Fruit fly (Drosophila melanogaster) whole organism, prepupa: ENCODE results near the gene Cdc7.

Source experiments
- CG10631 ChIP-seq: fragments of 200-800 bp; sonication (Bioruptor generic); optimal IDR thresholded peaks from 2 replicates; lab custom pipeline; 2016; ENCODE audit warnings: missing biosample characterization, missing genetic modification characterization
- CG10669 ChIP-seq: fragments of 200-800 bp; sonication (Bioruptor generic); optimal IDR thresholded peaks from 3 replicates; lab custom pipeline; 2018; ENCODE audit warnings: missing biosample characterization, mild to moderate bottlenecking, missing genetic modification characterization, moderate library complexity
- CG11762 ChIP-seq: fragments of 200-800 bp; sonication (Bioruptor generic); optimal IDR thresholded peaks from 3 replicates; lab custom pipeline; 2016; ENCODE audit warnings: missing biosample characterization, missing genetic modification characterization; ENCODE audit not compliant: insufficient read depth
- CG11902 ChIP-seq: fragments of 200-800 bp; sonication (Bioruptor generic); optimal IDR thresholded peaks from 3 replicates; lab custom pipeline; 2016; ENCODE audit warnings: missing biosample characterization, missing genetic modification characterization
- CG1621 ChIP-seq: fragments of 200-800 bp; sonication (Bioruptor generic); optimal IDR thresholded peaks from 3 replicates; lab custom pipeline; 2018; ENCODE audit warnings: missing biosample characterization, mild to moderate bottlenecking, missing genetic modification characterization
- CG3032 ChIP-seq: fragments of 200-800 bp; optimal IDR thresholded peaks from 2 replicates; lab custom pipeline; 2019; ENCODE audit warnings: missing biosample characterization, mild to moderate bottlenecking, missing genetic modification characterization, moderate library complexity
- CG31627 ChIP-seq: fragments of 200-800 bp; sonication (Bioruptor generic); optimal IDR thresholded peaks from 3 replicates; lab custom pipeline; 2016; ENCODE audit warnings: missing biosample characterization, missing genetic modification characterization
- CG32006 ChIP-seq: fragments of 200-800 bp; sonication (Bioruptor generic); optimal IDR thresholded peaks from 3 replicates; lab custom pipeline; 2017; ENCODE audit warnings: missing biosample characterization, mild to moderate bottlenecking, missing genetic modification characterization
- CG6163 ChIP-seq: fragments of 200-800 bp; sonication (Bioruptor generic); IDR thresholded peaks from 3 replicates; pipeline ENCODE4 v1.3.6; 2022; ENCODE audit warnings: missing biosample characterization, missing genetic modification characterization
- CG6792 ChIP-seq: fragments of 200-800 bp; sonication (Bioruptor generic); optimal IDR thresholded peaks from 3 replicates; lab custom pipeline; 2016; ENCODE audit warnings: missing biosample characterization, missing genetic modification characterization
- CG6808 ChIP-seq: fragments of 200-800 bp; sonication (Bioruptor generic); optimal IDR thresholded peaks from 3 replicates; lab custom pipeline; 2017; ENCODE audit warnings: missing biosample characterization, missing genetic modification characterization, mild to moderate bottlenecking, moderate library complexity, missing genetic modification reagents
- CG8119 ChIP-seq: fragments of 200-800 bp; sonication (Bioruptor generic); IDR thresholded peaks from 3 replicates; pipeline ENCODE4 v1.3.6; 2022; ENCODE audit warnings: missing biosample characterization, missing genetic modification characterization
- CG8319 ChIP-seq: fragments of 200-800 bp; sonication (Bioruptor generic); optimal IDR thresholded peaks from 3 replicates; lab custom pipeline; 2016; ENCODE audit warnings: missing biosample characterization, missing genetic modification characterization
- CG8632 ChIP-seq: fragments of 200-800 bp; sonication (Bioruptor generic); optimal IDR thresholded peaks from 3 replicates; lab custom pipeline; 2016; ENCODE audit warnings: missing biosample characterization, missing genetic modification characterization
- CG9139 ChIP-seq: fragments of 200-800 bp; sonication (Bioruptor generic); optimal IDR thresholded peaks from 3 replicates; lab custom pipeline; 2017; ENCODE audit warnings: missing biosample characterization, mild to moderate bottlenecking, missing genetic modification characterization
- Eip75B ChIP-seq: fragments of 200-800 bp; sonication (Bioruptor generic); optimal IDR thresholded peaks from 3 replicates; lab custom pipeline; 2016; ENCODE audit warnings: missing biosample characterization, missing genetic modification characterization
- Eip78C ChIP-seq: fragments of 200-800 bp; sonication (Bioruptor generic); peaks from one replicate; lab custom pipeline; 2016; ENCODE audit warnings: missing biosample characterization, missing genetic modification characterization
- Eip93F ChIP-seq: fragments of 200-800 bp; sonication (Bioruptor generic); optimal IDR thresholded peaks from 2 replicates; lab custom pipeline; 2016; ENCODE audit warnings: missing biosample characterization, mild to moderate bottlenecking, missing genetic modification characterization
- Ets96B ChIP-seq: fragments of 200-800 bp; optimal IDR thresholded peaks from 2 replicates; lab custom pipeline; 2019; ENCODE audit warnings: missing biosample characterization, mild to moderate bottlenecking, missing genetic modification characterization, moderate library complexity
- Gug ChIP-seq: fragments of 200-800 bp; sonication (Bioruptor generic); IDR thresholded peaks from 2 replicates; pipeline ENCODE4 v1.3.6; 2022; ENCODE audit warnings: missing biosample characterization, missing genetic modification characterization
- Hr38 ChIP-seq: sonication (Bioruptor generic); optimal IDR thresholded peaks from 2 replicates; lab custom pipeline; 2016; ENCODE audit warnings: missing biosample characterization, missing genetic modification characterization
- Hr4 ChIP-seq: fragments of 200-800 bp; sonication (Bioruptor generic); optimal IDR thresholded peaks from 3 replicates; lab custom pipeline; 2016; ENCODE audit warnings: missing biosample characterization, missing genetic modification characterization
- Lpt ChIP-seq: fragments of 200-800 bp; sonication (Bioruptor generic); optimal IDR thresholded peaks from 3 replicates; lab custom pipeline; 2016; ENCODE audit warnings: missing biosample characterization, missing genetic modification characterization
- Met ChIP-seq: fragments of 200-800 bp; sonication (Bioruptor generic); optimal IDR thresholded peaks from 3 replicates; lab custom pipeline; 2016; ENCODE audit warnings: missing biosample characterization, missing genetic modification characterization
- OdsH ChIP-seq: fragments of 200-800 bp; sonication (Bioruptor generic); optimal IDR thresholded peaks from 3 replicates; lab custom pipeline; 2016; ENCODE audit warnings: missing biosample characterization, missing genetic modification characterization
- Smox ChIP-seq: fragments of 200-800 bp; sonication (Bioruptor generic); optimal IDR thresholded peaks from 3 replicates; lab custom pipeline; 2016; ENCODE audit warnings: missing biosample characterization, missing genetic modification characterization
- Sox14 ChIP-seq: fragments of 200-800 bp; sonication (Bioruptor generic); optimal IDR thresholded peaks from 3 replicates; lab custom pipeline; 2016; ENCODE audit warnings: missing biosample characterization, missing genetic modification characterization
- Sox15 ChIP-seq: fragments of 200-800 bp; sonication (Bioruptor generic); optimal IDR thresholded peaks from 3 replicates; lab custom pipeline; 2016; ENCODE audit warnings: missing biosample characterization, missing genetic modification characterization
- achi ChIP-seq: fragments of 200-800 bp; sonication (Bioruptor generic); optimal IDR thresholded peaks from 3 replicates; lab custom pipeline; 2016; ENCODE audit warnings: missing biosample characterization, missing genetic modification characterization
- cyc ChIP-seq: fragments of 200-800 bp; sonication (Bioruptor generic); optimal IDR thresholded peaks from 3 replicates; lab custom pipeline; 2016; ENCODE audit warnings: missing biosample characterization, missing genetic modification characterization
- dac ChIP-seq: fragments of 200-800 bp; sonication (Bioruptor generic); optimal IDR thresholded peaks from 2 replicates; lab custom pipeline; 2017; ENCODE audit warnings: missing biosample characterization, mild to moderate bottlenecking, missing genetic modification characterization
- dsx ChIP-seq: fragments of 200-800 bp; optimal IDR thresholded peaks from 3 replicates; lab custom pipeline; 2019; ENCODE audit warnings: missing biosample characterization, mild to moderate bottlenecking, missing genetic modification characterization, moderate library complexity; ENCODE audit not compliant: poor library complexity, severe bottlenecking
- eg ChIP-seq: fragments of 200-800 bp; sonication (Bioruptor generic); IDR thresholded peaks from 3 replicates; pipeline ENCODE4 v1.3.6; 2022; ENCODE audit warnings: missing biosample characterization, missing genetic modification characterization
- esn ChIP-seq: fragments of 200-800 bp; sonication (Bioruptor generic); optimal IDR thresholded peaks from 2 replicates; lab custom pipeline; 2016; ENCODE audit warnings: missing biosample characterization, mild to moderate bottlenecking, missing genetic modification characterization, moderate library complexity
- fd59A ChIP-seq: fragments of 200-800 bp; sonication (Bioruptor generic); optimal IDR thresholded peaks from 2 replicates; lab custom pipeline; 2017; ENCODE audit warnings: missing biosample characterization, mild to moderate bottlenecking, missing genetic modification characterization, missing genetic modification reagents
- fd85E ChIP-seq: fragments of 200-800 bp; sonication (Bioruptor generic); optimal IDR thresholded peaks from 3 replicates; lab custom pipeline; 2016; ENCODE audit warnings: missing biosample characterization, missing genetic modification characterization
- fkh ChIP-seq: fragments of 200-800 bp; sonication (Bioruptor generic); optimal IDR thresholded peaks from 3 replicates; lab custom pipeline; 2017; ENCODE audit warnings: missing biosample characterization, mild to moderate bottlenecking, missing genetic modification characterization, moderate library complexity
- pdm3 ChIP-seq: fragments of 200-800 bp; sonication (Bioruptor generic); optimal IDR thresholded peaks from 3 replicates; lab custom pipeline; 2016; ENCODE audit warnings: missing biosample characterization, missing genetic modification characterization
- salr ChIP-seq, 2 experiments: fragments of 200-800 bp; sonication (Bioruptor generic); optimal IDR thresholded peaks; 3 replicates each; lab custom pipeline; 2016 to 2018; ENCODE audit warnings: missing biosample characterization in 2 of 2, missing genetic modification characterization in 2 of 2, mild to moderate bottlenecking in 1 of 2
- spab ChIP-seq: fragments of 200-800 bp; sonication (Bioruptor generic); optimal IDR thresholded peaks from 2 replicates; lab custom pipeline; 2017; ENCODE audit warnings: missing biosample characterization, mild to moderate bottlenecking, missing genetic modification characterization, missing genetic modification reagents
- ss ChIP-seq, 2 experiments: fragments of 200-800 bp; sonication (Bioruptor generic); optimal IDR thresholded peaks; 2 replicates in 1 of 2; 3 replicates in 1 of 2; lab custom pipeline; 2017 to 2018; ENCODE audit warnings: mild to moderate bottlenecking in 2 of 2, missing biosample characterization in 2 of 2, missing genetic modification characterization in 2 of 2, moderate library complexity in 1 of 2
- svp ChIP-seq: fragments of 200-800 bp; sonication (Bioruptor generic); peaks from one replicate; lab custom pipeline; 2016; ENCODE audit warnings: missing biosample characterization, missing genetic modification characterization
- topi ChIP-seq: fragments of 200-800 bp; sonication (Bioruptor generic); optimal IDR thresholded peaks from 3 replicates; lab custom pipeline; 2016; ENCODE audit warnings: missing biosample characterization, missing genetic modification characterization
- vri ChIP-seq: fragments of 200-800 bp; sonication (Bioruptor generic); optimal IDR thresholded peaks from 3 replicates; lab custom pipeline; 2016; ENCODE audit warnings: missing biosample characterization, mild to moderate bottlenecking, missing genetic modification characterization

The Cdc7 gene

dm6 chrX:6688620-6689400 lies 34.5 kb downstream of the Cdc7 start, which contains the start of gene CG3184:
Gene CG3184 (minus strand): TSS chrX:6688774.
- no peak for TF ChIP-seq cyc
- no peak for TF ChIP-seq dsx (GFP tag; lab: Kevin White, UChicago)
- TF ChIP-seq CG8632 (GFP tag; lab: Kevin White, UChicago) = no peak
- TF ChIP-seq CG6808 (GFP tag; lab: Kevin White, UChicago) = no peak
- TF ChIP-seq fd85E = no peak
- TF ChIP-seq CG10669 = no peak
- TF ChIP-seq Hr38 = no peak

- TF ChIP-seq CG1621 (peak; percentile 43), Eip78C (peak; percentile 69), ss (GFP tag; optimal IDR thresholded peaks at IDR 0.05; lab: Kevin White, UChicago) (peak in 1 of 2 experiments; percentile 73), OdsH (GFP tag; lab: Kevin White, UChicago) (no peak), Sox14 (GFP tag; lab: Kevin White, UChicago) (peak; percentile 3), fkh (GFP tag; lab: Kevin White, UChicago) (no peak), Ets96B (tag; lab: Kevin White, UChicago) (peak; percentile 0)
These were observed 39.9 kb downstream of the Cdc7 start for dm6 chrX:6694105-6694788.

- TF ChIP-seq Eip75B (GFP tag; lab: Kevin White, UChicago) = no peak
- TF ChIP-seq CG10631 = peak; percentile 27
- no peak for TF ChIP-seq Lpt (GFP tag; lab: Kevin White, UChicago)
- no peak for TF ChIP-seq CG11902 (GFP tag; lab: Kevin White, UChicago)
- no peak for TF ChIP-seq dac (GFP tag; lab: Kevin White, UChicago)
- TF ChIP-seq cyc = peak; percentile 24
- TF ChIP-seq Hr4 (GFP tag; lab: Kevin White, UChicago) = peak; percentile 37
- TF ChIP-seq CG32006 = peak; percentile 18
- TF ChIP-seq spab (GFP tag; lab: Kevin White, UChicago) = no peak
- peak; percentile 12 for TF ChIP-seq CG3032 (tag; lab: Kevin White, UChicago)
- TF ChIP-seq Eip93F (GFP tag; lab: Kevin White, UChicago) = no peak
- peak; percentile 44 for TF ChIP-seq CG31627 (GFP tag; lab: Kevin White, UChicago)
- TF ChIP-seq eg (GFP tag; lab: Robert Waterston, UW) = peak; percentile 59
- TF ChIP-seq CG6163 (GFP tag; lab: Robert Waterston, UW) = no peak; the same call in 2 of the 3 replicates
- TF ChIP-seq CG9139 (GFP tag; lab: Kevin White, UChicago) = no peak
- no peak for TF ChIP-seq OdsH (GFP tag; lab: Kevin White, UChicago)
- TF ChIP-seq CG6792 (GFP tag; lab: Kevin White, UChicago) = no peak
- peak; percentile 76 for TF ChIP-seq svp (GFP tag; lab: Kevin White, UChicago)
- TF ChIP-seq Ets96B (tag; lab: Kevin White, UChicago) = no peak
- TF ChIP-seq Sox15 (GFP tag; lab: Kevin White, UChicago) = peak; percentile 14
- TF ChIP-seq vri (GFP tag; lab: Kevin White, UChicago) = no peak
- TF ChIP-seq CG6808 (GFP tag; lab: Kevin White, UChicago) = no peak
- no peak for TF ChIP-seq Hr38
- TF ChIP-seq fd59A (GFP tag; lab: Kevin White, UChicago) = no peak
- TF ChIP-seq CG8119 (GFP tag; lab: Robert Waterston, UW) = no peak
- no peak for TF ChIP-seq fd85E
- no peak for TF ChIP-seq Gug (GFP tag; lab: Robert Waterston, UW)
- TF ChIP-seq CG8319 (GFP tag; lab: Kevin White, UChicago) = peak; percentile 15
- TF ChIP-seq esn (GFP tag; lab: Kevin White, UChicago) = peak; percentile 49
- peak; percentile 52 for TF ChIP-seq Smox (GFP tag; lab: Kevin White, UChicago)
- TF ChIP-seq dsx (GFP tag; lab: Kevin White, UChicago) = no peak
- TF ChIP-seq CG10669 = no peak
- TF ChIP-seq Eip78C = peak; percentile 47
- TF ChIP-seq Met (GFP tag; lab: Kevin White, UChicago) = peak; percentile 45
- peak; percentile 40 for TF ChIP-seq achi (GFP tag; lab: Kevin White, UChicago)
- TF ChIP-seq salr (GFP tag; optimal IDR thresholded peaks at IDR 0.05; lab: Kevin White, UChicago) = no peak
- TF ChIP-seq pdm3 (GFP tag; lab: Kevin White, UChicago) = peak; percentile 25
- TF ChIP-seq CG1621 = no peak
- TF ChIP-seq topi = peak; percentile 44
- TF ChIP-seq CG11762 (GFP tag; lab: Kevin White, UChicago) = no peak
These were observed 40.6 kb downstream of the Cdc7 start, which contains the start of gene CG14442 for dm6 chrX:6694979-6695388. Gene CG14442 (minus strand): TSS chrX:6695007.
